Worm (Caenorhabditis elegans): ENCODE data around the gene kcc-3.
A peak's percentile ranks its signal among the peaks of the same experiment; 100 is the strongest.

Gene kcc-3

ce11 chrII:7413764-7414163 lies 20.3 kb downstream of the kcc-3 start:
- no peak for TF ChIP-seq dao-5 (tag; optimal IDR thresholded peaks at IDR 0.05)
- no peak for TF ChIP-seq him-1 (tag; optimal IDR thresholded peaks at IDR 0.05)
- no peak for TF ChIP-seq W03F9.2 (tag; optimal IDR thresholded peaks at IDR 0.05)

DNA sequence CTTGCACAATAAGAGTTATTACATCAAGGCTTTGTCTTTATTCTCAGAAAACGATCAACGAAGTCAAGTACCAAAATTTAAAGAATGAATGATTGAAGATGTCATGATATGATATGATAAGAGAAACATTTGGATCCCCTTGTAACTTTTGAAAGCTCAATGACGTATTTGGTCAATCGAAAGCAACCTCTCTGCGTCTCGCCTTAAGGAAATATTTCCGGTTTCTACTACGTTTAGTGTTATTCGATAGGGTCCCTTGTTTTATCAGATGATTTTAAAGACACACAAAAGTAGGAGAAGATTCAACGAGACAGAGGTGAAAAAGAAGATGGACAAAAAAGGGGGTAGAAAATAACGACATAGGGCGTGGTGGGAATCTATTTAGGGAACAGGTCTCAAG lies 20.8 kb downstream of the kcc-3 start:
- TF ChIP-seq him-1 (tag; optimal IDR thresholded peaks at IDR 0.05) (no peak), W03F9.2 (tag; optimal IDR thresholded peaks at IDR 0.05) (no peak), dao-5 (tag; optimal IDR thresholded peaks at IDR 0.05) (no peak)

DNA sequence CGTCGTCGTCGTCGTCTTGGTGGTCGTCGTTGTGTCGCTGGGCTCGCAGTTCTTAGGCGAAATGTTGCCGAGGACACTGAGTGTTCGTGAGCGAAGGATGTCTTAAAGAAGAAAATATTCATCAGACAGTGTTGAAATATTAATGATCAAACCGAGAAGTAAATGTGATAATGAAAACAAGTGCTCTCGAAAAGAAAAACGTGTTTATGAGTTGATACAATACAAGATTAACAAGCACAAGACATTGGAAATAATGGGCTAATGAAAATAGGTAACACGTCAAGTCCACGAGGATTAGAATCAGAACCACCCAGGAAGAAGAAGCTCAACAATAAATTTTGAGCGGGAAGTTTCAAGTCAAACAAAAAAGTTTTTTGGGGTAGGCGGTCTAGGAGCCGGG lies 22.2 kb downstream of the kcc-3 start, which contains the start of gene K02A2.5:
Gene K02A2.5 (minus strand): TSS at position 101 of the 400 bp plus-strand sequence.
- TF ChIP-seq W03F9.2 (tag; optimal IDR thresholded peaks at IDR 0.05) (no peak), him-1 (tag; optimal IDR thresholded peaks at IDR 0.05) (no peak), dao-5 (tag; optimal IDR thresholded peaks at IDR 0.05) (no peak)

ce11 chrII:7408192-7408591 lies 25.9 kb downstream of the kcc-3 start, which contains the start of gene srd-55:
Gene srd-55 (plus strand): TSS chrII:7408492.
- TF ChIP-seq dao-5 (tag; optimal IDR thresholded peaks at IDR 0.05): no peak
- no peak for TF ChIP-seq him-1 (tag; optimal IDR thresholded peaks at IDR 0.05)
- no peak for TF ChIP-seq W03F9.2 (tag; optimal IDR thresholded peaks at IDR 0.05)

DNA sequence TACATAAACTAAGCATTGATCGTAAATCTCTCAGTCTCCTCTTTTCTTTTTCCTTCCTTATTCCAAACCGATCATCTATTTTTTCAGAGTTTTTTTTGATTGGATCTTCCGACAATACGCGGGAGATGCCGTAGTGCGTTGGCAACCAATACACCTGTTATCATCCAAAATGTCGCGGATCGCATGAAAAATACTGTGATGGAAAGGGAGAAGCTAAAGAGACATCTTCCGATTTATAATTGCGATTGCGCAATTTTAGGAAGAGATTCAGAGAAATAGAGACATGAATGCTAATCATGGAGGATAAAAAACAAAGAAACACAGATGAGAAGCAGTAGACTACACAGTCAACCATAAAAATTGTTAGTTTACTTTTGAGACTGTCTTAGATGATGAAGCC lies 27.6 kb downstream of the kcc-3 start:
- no peak for TF ChIP-seq W03F9.2 (tag; optimal IDR thresholded peaks at IDR 0.05)
- no peak for TF ChIP-seq him-1 (tag; optimal IDR thresholded peaks at IDR 0.05)
- no peak for TF ChIP-seq dao-5 (tag; optimal IDR thresholded peaks at IDR 0.05)

DNA sequence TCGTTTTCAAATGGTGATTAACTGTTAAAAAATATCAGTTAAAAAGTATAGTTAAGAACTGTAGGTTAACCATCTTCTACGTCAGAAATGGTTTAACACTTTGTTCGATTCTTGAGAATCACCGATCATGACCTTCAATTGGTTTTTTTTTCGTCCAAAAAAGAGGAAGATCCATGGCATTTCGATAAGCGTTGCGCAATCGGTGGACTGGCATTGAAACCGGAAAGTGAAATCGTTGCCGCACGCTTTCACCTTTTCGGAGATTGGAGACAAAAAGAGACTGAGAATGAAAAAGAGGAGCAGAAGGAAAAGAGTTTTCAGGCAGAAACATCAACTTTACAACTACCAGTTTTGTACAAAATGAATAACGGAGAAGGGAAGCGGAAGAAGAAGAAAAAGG lies 28.8 kb downstream of the kcc-3 start:
- TF ChIP-seq him-1 (tag; optimal IDR thresholded peaks at IDR 0.05) (no peak), W03F9.2 (tag; optimal IDR thresholded peaks at IDR 0.05) (no peak), dao-5 (tag; optimal IDR thresholded peaks at IDR 0.05) (no peak)

DNA sequence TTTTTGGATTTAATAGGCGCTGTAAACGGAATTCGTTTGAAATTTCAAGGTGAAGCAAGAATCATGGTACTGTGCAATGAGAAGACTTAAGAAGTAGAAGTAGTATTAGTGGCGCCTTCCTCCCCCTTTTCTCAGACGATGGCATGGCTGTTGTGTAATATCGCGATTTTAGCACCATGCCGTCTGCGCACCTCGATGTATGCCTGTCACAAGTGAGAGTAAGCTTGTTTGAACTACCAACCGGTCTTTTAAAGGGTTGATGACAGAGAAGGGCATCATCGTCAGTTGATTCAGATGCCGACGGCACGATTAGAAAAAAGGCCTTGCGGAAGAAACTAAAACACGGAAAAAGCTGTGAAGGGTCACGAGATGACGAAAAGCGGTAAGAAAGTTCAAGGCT lies 30.1 kb downstream of the kcc-3 start:
- TF ChIP-seq W03F9.2 (tag; optimal IDR thresholded peaks at IDR 0.05) (no peak), him-1 (tag; optimal IDR thresholded peaks at IDR 0.05) (no peak), dao-5 (tag; optimal IDR thresholded peaks at IDR 0.05) (no peak)

DNA sequence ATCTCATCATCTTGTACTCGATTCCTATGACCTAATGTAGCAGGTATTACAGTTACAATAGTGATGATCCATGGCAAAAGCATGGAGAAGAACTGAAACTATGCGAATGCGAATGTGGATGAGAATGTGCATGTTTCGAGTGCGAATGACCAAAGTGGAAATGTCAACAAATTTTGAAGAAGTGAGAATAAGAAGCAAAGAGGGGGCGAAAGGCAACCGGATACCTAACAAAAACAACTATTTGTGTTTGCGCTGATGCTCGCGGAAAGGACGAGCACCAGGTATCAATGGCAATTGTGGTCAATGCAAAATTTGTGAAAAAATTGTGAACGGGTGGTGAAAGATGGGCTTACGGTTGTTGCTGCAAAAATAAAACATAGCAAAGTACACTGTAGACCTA lies 31.5 kb downstream of the kcc-3 start, which contains the start of gene nas-7:
Gene nas-7 (minus strand): TSS at position 101 of the 400 bp plus-strand sequence.
- TF ChIP-seq him-1 (tag; optimal IDR thresholded peaks at IDR 0.05) (no peak), dao-5 (tag; optimal IDR thresholded peaks at IDR 0.05) (no peak), W03F9.2 (tag; optimal IDR thresholded peaks at IDR 0.05) (no peak)

DNA sequence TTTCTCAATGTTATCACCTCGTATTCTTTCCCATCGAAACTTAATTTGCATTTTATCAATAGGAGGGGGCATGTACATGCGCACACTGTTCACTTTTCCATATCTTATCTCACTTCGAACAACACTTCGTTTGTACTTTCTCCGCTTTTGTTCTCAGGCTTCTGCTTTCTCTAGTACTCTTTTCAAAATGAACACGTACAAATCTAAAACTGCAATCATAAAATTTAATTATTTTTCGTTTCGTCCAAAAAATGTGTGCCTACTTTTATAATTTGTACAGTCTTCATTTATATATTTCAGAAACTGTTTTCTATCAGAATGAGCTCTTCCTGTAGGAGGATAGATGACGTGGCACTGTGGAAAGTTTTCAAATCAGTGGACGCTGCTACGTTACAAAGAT lies 35.4 kb downstream of the kcc-3 start, which contains the start of gene C07D10.1:
Gene C07D10.1 (plus strand): TSS at position 301 of the 400 bp plus-strand sequence.
- TF ChIP-seq W03F9.2 (tag; optimal IDR thresholded peaks at IDR 0.05) (no peak), him-1 (tag; optimal IDR thresholded peaks at IDR 0.05) (no peak), dao-5 (tag; optimal IDR thresholded peaks at IDR 0.05) (no peak)

ce11 chrII:7397273-7397840 lies 36.7 kb downstream of the kcc-3 start:
- TF ChIP-seq W03F9.2 (tag; optimal IDR thresholded peaks at IDR 0.05) (no peak), him-1 (tag; optimal IDR thresholded peaks at IDR 0.05) (peak; percentile 9), dao-5 (tag; optimal IDR thresholded peaks at IDR 0.05) (no peak)

DNA sequence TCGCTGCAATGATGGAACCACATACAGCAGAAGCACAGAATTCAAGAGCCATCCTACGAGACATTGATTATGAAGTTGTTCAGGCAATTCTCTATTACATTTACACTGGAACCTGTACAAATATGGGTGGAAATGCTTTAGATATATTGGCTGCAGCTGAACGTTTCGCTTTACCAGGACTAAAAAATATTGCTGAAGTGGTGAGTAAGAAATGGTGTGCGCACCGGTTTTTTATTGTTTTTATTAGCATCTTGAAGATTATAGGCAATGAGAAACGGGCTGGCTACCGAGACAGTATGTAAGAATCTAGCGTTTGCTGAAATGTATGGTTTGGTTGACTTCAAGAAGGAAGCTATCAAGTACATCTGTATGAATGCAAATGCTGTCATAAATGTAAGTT lies 38.0 kb downstream of the kcc-3 start:
- TF ChIP-seq him-1 (tag; optimal IDR thresholded peaks at IDR 0.05): no peak
- no peak for TF ChIP-seq W03F9.2 (tag; optimal IDR thresholded peaks at IDR 0.05)
- no peak for TF ChIP-seq dao-5 (tag; optimal IDR thresholded peaks at IDR 0.05)

ce11 chrII:7394690-7395054 lies 39.4 kb downstream of the kcc-3 start, which contains the start of gene bath-44:
Gene bath-44 (plus strand): TSS chrII:7394955.
- TF ChIP-seq him-1 (tag; optimal IDR thresholded peaks at IDR 0.05) (no peak), W03F9.2 (tag; optimal IDR thresholded peaks at IDR 0.05) (no peak), dao-5 (tag; optimal IDR thresholded peaks at IDR 0.05) (no peak)

- TF ChIP-seq W03F9.2 (tag; optimal IDR thresholded peaks at IDR 0.05): peak; percentile 10
- TF ChIP-seq him-1 (tag; optimal IDR thresholded peaks at IDR 0.05): no peak
Measured at ce11 chrII:7393922-7394689, 40.0 kb downstream of the kcc-3 start.

ce11 chrII:7393393-7393792 lies 40.7 kb downstream of the kcc-3 start:
- TF ChIP-seq W03F9.2 (tag; optimal IDR thresholded peaks at IDR 0.05): no peak
- TF ChIP-seq dao-5 (tag; optimal IDR thresholded peaks at IDR 0.05): no peak
- no peak for TF ChIP-seq him-1 (tag; optimal IDR thresholded peaks at IDR 0.05)
